Fruit fly (Drosophila melanogaster) whole organism: ENCODE results near the gene Tsp33B.

Source experiments
- CG8478 ChIP-seq: fragments of >200 bp; optimal IDR thresholded peaks from 2 replicates; lab custom pipeline; 2018; ENCODE audit warnings: inconsistent platforms
- EcR ChIP-seq, 2 experiments: fragments of >200 bp; optimal IDR thresholded peaks; 2 replicates each; lab custom pipeline; 2017; ENCODE audit warnings: missing biosample characterization in 2 of 2, missing genetic modification characterization in 2 of 2, missing genetic modification reagents in 2 of 2
- psq ChIP-seq: fragments of >200 bp; optimal IDR thresholded peaks from 2 replicates; lab custom pipeline; 2017
- usp ChIP-seq: fragments of >200 bp; optimal IDR thresholded peaks from 2 replicates; lab custom pipeline; 2017; ENCODE audit warnings: missing biosample characterization, missing genetic modification characterization, mixed read lengths

DNA sequence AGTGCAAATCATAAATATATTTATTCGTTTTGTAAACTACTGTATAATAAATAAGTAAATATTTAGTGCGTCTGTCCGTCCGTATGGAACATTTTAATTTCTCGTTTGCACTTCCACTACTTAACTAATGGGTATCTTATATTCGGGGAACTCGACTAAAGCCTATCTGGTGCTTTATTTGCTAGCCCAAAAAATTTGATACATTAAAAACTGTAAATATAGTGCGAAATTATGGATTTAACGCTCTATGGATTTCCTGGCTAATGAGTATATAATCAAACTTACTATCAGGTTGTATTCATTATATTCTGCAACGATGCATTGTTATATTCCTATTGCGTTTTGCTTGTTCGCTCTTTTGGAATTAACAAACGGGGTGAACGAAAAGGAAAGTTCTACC, 44.8 kb upstream of the Tsp33B start, which contains the start of gene Sfp33A4:
- TF ChIP-seq psq (no peak), EcR (GFP tag; optimal IDR thresholded peaks at IDR 0.05; lab: Kevin White, UChicago) (no peak), usp (GFP tag; lab: Kevin White, UChicago) (no peak), CG8478 (no peak)
